Worm (Caenorhabditis elegans) whole organism, L1 larva: ENCODE measurements around the gene ZK596.3.

Source experiments
- C16A3.4 ChIP-seq: fragments of 150-350 bp; optimal IDR thresholded peaks from 2 replicates; lab custom pipeline; 2014; ENCODE audit warnings: missing biosample characterization, missing genetic modification characterization
- F16B12.6 ChIP-seq: fragments of 150-350 bp; optimal IDR thresholded peaks from 2 replicates; lab custom pipeline; 2014; ENCODE audit warnings: missing biosample characterization, missing genetic modification characterization
- blmp-1 ChIP-seq: fragments of 150-350 bp; optimal IDR thresholded peaks from 2 replicates; lab custom pipeline; 2014; ENCODE audit warnings: missing biosample characterization, missing genetic modification characterization
- ceh-63 ChIP-seq: fragments of 200-800 bp; sonication (Bioruptor generic); optimal IDR thresholded peaks from 2 replicates; lab custom pipeline; 2018; ENCODE audit warnings: mild to moderate bottlenecking, missing genetic modification characterization, missing compliant biosample characterization
- ceh-88 ChIP-seq: fragments of 200-800 bp; sonication (Bioruptor generic); IDR thresholded peaks from 2 replicates; pipeline ENCODE4 v1.3.6; 2022; ENCODE audit warnings: missing genetic modification characterization, missing compliant biosample characterization
- ceh-90 ChIP-seq: sonication (generic microtip); optimal IDR thresholded peaks from 2 replicates; lab custom pipeline; 2016; ENCODE audit warnings: missing genetic modification characterization, missing compliant biosample characterization
- dsc-1 ChIP-seq: sonication (generic microtip); optimal IDR thresholded peaks from 2 replicates; lab custom pipeline; 2016; ENCODE audit warnings: mild to moderate bottlenecking, missing genetic modification characterization, missing compliant biosample characterization
- efl-1 ChIP-seq, 4 experiments: fragments of 150-350 bp; optimal IDR thresholded peaks in 3 of 4; peaks in 1 of 4; 1 replicate in 1 of 4; 2 replicates in 3 of 4; lab custom pipeline; 2014; ENCODE audit warnings: missing biosample characterization in 2 of 4, missing genetic modification characterization in 2 of 4, missing genetic modification reagents in 2 of 4
- egl-27 ChIP-seq, 2 experiments: fragments of 150-350 bp in 1 of 2; sonication (generic microtip); optimal IDR thresholded peaks; 3 replicates each; lab custom pipeline; 2017 to 2018; ENCODE audit warnings: missing biosample characterization in 2 of 2, missing genetic modification characterization in 2 of 2, missing genetic modification reagents in 2 of 2
- elt-2 ChIP-seq: sonication (generic microtip); optimal IDR thresholded peaks from 2 replicates; lab custom pipeline; 2016; ENCODE audit warnings: missing genetic modification characterization, mild to moderate bottlenecking, inconsistent platforms, missing compliant biosample characterization, missing genetic modification reagents
- elt-3 ChIP-seq, 6 experiments: fragments of 150-350 bp in 1 of 6; sonication (generic microtip); optimal IDR thresholded peaks; 2 replicates each; lab custom pipeline; 2017 to 2018; ENCODE audit warnings: missing biosample characterization in 6 of 6, missing genetic modification characterization in 6 of 6, inconsistent platforms in 1 of 6
- fkh-10 ChIP-seq: sonication (generic microtip); optimal IDR thresholded peaks from 2 replicates; lab custom pipeline; 2017; ENCODE audit warnings: missing biosample characterization, missing genetic modification reagents, missing genetic modification characterization
- fkh-4 ChIP-seq: sonication (generic microtip); optimal IDR thresholded peaks from 2 replicates; lab custom pipeline; 2016; ENCODE audit warnings: missing compliant biosample characterization, missing genetic modification characterization, borderline replicate concordance
- hlh-17 ChIP-seq: fragments of 200-800 bp; sonication (Bioruptor generic); optimal IDR thresholded peaks from 2 replicates; lab custom pipeline; 2018; ENCODE audit warnings: missing genetic modification characterization, mild to moderate bottlenecking, missing compliant biosample characterization, moderate library complexity, borderline replicate concordance
- irx-1 ChIP-seq: sonication (generic microtip); optimal IDR thresholded peaks from 2 replicates; lab custom pipeline; 2016; ENCODE audit warnings: missing genetic modification characterization, missing compliant biosample characterization
- lin-14 ChIP-seq: fragments of 200-800 bp; sonication (Bioruptor generic); optimal IDR thresholded peaks from 2 replicates; lab custom pipeline; 2018; ENCODE audit warnings: mild to moderate bottlenecking, missing genetic modification characterization, moderate library complexity, missing compliant biosample characterization
- lin-35 ChIP-seq, 2 experiments: fragments of 150-350 bp; optimal IDR thresholded peaks; 2 replicates each; lab custom pipeline; 2014; ENCODE audit warnings: missing biosample characterization in 2 of 2, missing genetic modification characterization in 2 of 2, missing genetic modification reagents in 2 of 2
- lsy-2 ChIP-seq, 2 experiments: fragments of 150-350 bp; optimal IDR thresholded peaks; 2 replicates each; lab custom pipeline; 2014; ENCODE audit warnings: missing biosample characterization in 2 of 2, missing genetic modification characterization in 2 of 2
- nhr-12 ChIP-seq: sonication (generic microtip); optimal IDR thresholded peaks from 2 replicates; lab custom pipeline; 2017; ENCODE audit warnings: missing biosample characterization, missing genetic modification characterization
- nhr-20 ChIP-seq: sonication (generic microtip); optimal IDR thresholded peaks from 2 replicates; lab custom pipeline; 2016; ENCODE audit warnings: mild to moderate bottlenecking, missing genetic modification characterization, missing compliant biosample characterization
- nhr-85 ChIP-seq: sonication (generic microtip); peaks from one replicate; lab custom pipeline; 2016; ENCODE audit warnings: missing genetic modification characterization, inconsistent platforms, missing compliant biosample characterization
- nhr-90 ChIP-seq: sonication (generic microtip); optimal IDR thresholded peaks from 2 replicates; lab custom pipeline; 2016; ENCODE audit warnings: mild to moderate bottlenecking, missing genetic modification characterization, missing compliant biosample characterization; ENCODE audit not compliant: poor library complexity
- pag-3 ChIP-seq: sonication (generic microtip); optimal IDR thresholded peaks from 2 replicates; lab custom pipeline; 2017; ENCODE audit warnings: missing genetic modification characterization, mild to moderate bottlenecking, missing compliant biosample characterization, antibody characterized with exemption, borderline replicate concordance; ENCODE audit not compliant: insufficient read depth
- rnt-1 ChIP-seq: sonication (generic microtip); optimal IDR thresholded peaks from 2 replicates; lab custom pipeline; 2016; ENCODE audit warnings: mild to moderate bottlenecking, missing genetic modification characterization, moderate library complexity, missing compliant biosample characterization
- snu-23 ChIP-seq: sonication (generic microtip); optimal IDR thresholded peaks from 2 replicates; lab custom pipeline; 2016; ENCODE audit warnings: missing genetic modification characterization, missing compliant biosample characterization
- sptf-1 ChIP-seq: fragments of 150-350 bp; optimal IDR thresholded peaks from 2 replicates; lab custom pipeline; 2014; ENCODE audit warnings: missing biosample characterization, missing genetic modification characterization
- tbx-2 ChIP-seq: sonication (generic microtip); optimal IDR thresholded peaks from 2 replicates; lab custom pipeline; 2016; ENCODE audit warnings: missing genetic modification characterization, missing compliant biosample characterization
- unc-86 ChIP-seq: sonication (generic microtip); optimal IDR thresholded peaks from 2 replicates; lab custom pipeline; 2016; ENCODE audit warnings: missing genetic modification characterization, missing compliant biosample characterization
- unc-98 ChIP-seq: fragments of 200-800 bp; sonication (Bioruptor generic); IDR thresholded peaks from 2 replicates; pipeline ENCODE4 v1.3.6; 2022; ENCODE audit warnings: missing genetic modification characterization, missing compliant biosample characterization
- vab-15 ChIP-seq: sonication (generic microtip); optimal IDR thresholded peaks from 2 replicates; lab custom pipeline; 2017; ENCODE audit warnings: missing genotype, mild to moderate bottlenecking, missing genetic modification characterization, missing compliant biosample characterization
- zag-1 ChIP-seq: fragments of 150-350 bp; optimal IDR thresholded peaks from 2 replicates; lab custom pipeline; 2014; ENCODE audit warnings: missing biosample characterization, missing genetic modification characterization

ZK596.3 gene

DNA sequence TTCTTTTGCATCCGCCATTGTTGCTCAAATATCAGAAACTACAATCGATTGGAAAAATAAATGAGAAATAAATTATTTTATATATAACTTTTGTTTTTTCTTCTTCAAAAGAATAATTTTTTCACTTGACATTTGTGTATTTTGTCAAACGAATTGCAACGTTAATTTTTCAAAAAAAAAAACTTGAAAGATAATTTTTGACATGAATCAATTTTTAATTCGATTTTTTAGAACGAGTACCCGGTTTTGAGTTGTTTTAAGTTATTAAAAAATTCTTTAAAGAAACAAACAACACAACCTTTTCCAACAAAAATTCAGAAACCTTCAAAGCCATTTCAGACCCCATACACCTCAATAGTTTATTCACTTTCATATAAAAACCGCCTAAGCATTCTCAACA, 19.9 kb downstream of the ZK596.3 start, which contains the start of gene F13E9.5:
Gene F13E9.5 (minus strand): TSS at position 101 of the 400 bp plus-strand sequence.
- no peak for TF ChIP-seq fkh-4 (tag; lab: Kevin White, UChicago)
- no peak for TF ChIP-seq zag-1 (tag; lab: Kevin White, UChicago)
- no peak for TF ChIP-seq unc-98 (GFP tag; lab: Robert Waterston, UW)
- TF ChIP-seq C16A3.4 (tag; lab: Kevin White, UChicago) = no peak
- TF ChIP-seq ceh-63 (GFP tag; lab: Kevin White, UChicago) = no peak

DNA sequence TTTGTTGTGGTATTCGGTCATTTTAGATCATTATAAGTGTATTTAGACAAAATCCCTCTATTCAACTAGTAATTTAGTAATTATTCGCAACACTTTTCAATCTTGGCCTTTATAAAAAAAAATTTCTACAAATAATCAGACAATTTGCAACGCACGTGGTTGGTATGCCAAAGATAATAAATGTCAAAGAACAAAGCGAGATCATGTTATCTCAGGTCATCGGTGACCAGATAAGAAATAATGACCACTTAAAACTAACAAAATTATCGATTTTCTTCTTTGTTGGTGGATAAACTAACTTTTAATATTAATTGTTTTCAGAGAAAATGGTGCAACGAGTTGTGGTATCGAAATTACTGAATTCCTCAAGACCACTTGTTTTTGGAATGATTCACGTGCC, 23.0 kb downstream of the ZK596.3 start, which contains the start of gene F13E9.13:
Gene F13E9.13 (plus strand): TSS at position 317 of the 400 bp plus-strand sequence.
- no peak for TF ChIP-seq irx-1 (tag; lab: Kevin White, UChicago)
- no peak for TF ChIP-seq nhr-90 (tag; lab: Kevin White, UChicago)
- peak in 1 of 6 experiments; percentile 14 for TF ChIP-seq elt-3 (tag; optimal IDR thresholded peaks at IDR 0.05; lab: Kevin White, UChicago)
- TF ChIP-seq egl-27 (tag; optimal IDR thresholded peaks at IDR 0.05; lab: Kevin White, UChicago) = no peak
- peak; percentile 19 for TF ChIP-seq nhr-20 (tag; lab: Kevin White, UChicago)
- TF ChIP-seq ceh-90 (tag; lab: Kevin White, UChicago) = no peak
- TF ChIP-seq snu-23 (GFP tag; lab: Kevin White, UChicago) = no peak
- TF ChIP-seq elt-2 (tag; lab: Kevin White, UChicago) = peak; percentile 75
- TF ChIP-seq ceh-63 (GFP tag; lab: Kevin White, UChicago) = no peak
- no peak for TF ChIP-seq F16B12.6
- TF ChIP-seq sptf-1 (tag; lab: Kevin White, UChicago) = no peak
- TF ChIP-seq pag-3 = no peak

DNA sequence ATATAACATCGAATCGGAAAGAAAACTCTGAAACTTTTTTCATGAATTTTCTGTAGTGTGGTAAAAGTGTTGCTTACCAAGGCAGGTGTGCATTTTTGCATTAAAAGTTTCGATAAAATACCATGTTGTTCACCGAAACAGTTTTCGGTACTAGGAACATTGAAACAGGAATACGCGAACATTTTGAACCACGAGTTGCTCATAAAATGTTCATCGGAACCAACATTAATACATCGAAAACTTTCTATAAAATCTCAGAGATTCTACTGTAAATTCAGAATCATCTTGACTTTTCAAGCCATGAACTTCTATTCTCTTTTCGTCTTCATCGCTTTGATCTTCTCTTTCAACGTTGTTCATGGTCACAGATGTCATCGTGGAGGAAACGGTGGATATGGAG, 23.9 kb downstream of the ZK596.3 start, which contains the start of gene fipr-15:
Gene fipr-15 (plus strand): TSS at position 301 of the 400 bp plus-strand sequence.
- TF ChIP-seq lsy-2 (tag; optimal IDR thresholded peaks at IDR 0.05; lab: Kevin White, UChicago) (no peak), lin-14 (no peak)

DNA sequence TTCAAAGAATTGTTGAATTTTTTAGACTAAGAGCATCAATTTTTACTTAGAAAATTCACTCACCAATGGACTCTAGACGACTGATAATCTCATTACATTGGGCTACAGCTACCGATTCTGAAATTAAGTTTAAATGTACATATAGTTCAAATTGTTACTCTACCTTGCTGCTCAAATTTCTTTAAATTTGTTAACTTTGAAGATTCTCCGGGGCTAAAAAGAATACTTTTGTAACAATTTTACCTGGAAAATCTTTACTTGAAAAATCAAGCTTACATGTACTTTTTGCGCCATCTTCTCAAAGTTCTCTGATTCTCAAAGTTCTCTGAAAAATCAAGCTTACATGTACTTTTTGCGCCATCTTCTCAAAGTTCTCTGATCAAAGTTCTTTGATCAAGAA, 24.6 kb downstream of the ZK596.3 start, which contains the start of gene sdz-13:
Gene sdz-13 (minus strand): TSS at position 101 of the 400 bp plus-strand sequence.
- no peak for TF ChIP-seq elt-3 (tag; optimal IDR thresholded peaks at IDR 0.05; lab: Kevin White, UChicago)
- no peak for TF ChIP-seq unc-98 (GFP tag; lab: Robert Waterston, UW)
- no peak for TF ChIP-seq elt-2 (tag; lab: Kevin White, UChicago)
- no peak for TF ChIP-seq tbx-2

DNA sequence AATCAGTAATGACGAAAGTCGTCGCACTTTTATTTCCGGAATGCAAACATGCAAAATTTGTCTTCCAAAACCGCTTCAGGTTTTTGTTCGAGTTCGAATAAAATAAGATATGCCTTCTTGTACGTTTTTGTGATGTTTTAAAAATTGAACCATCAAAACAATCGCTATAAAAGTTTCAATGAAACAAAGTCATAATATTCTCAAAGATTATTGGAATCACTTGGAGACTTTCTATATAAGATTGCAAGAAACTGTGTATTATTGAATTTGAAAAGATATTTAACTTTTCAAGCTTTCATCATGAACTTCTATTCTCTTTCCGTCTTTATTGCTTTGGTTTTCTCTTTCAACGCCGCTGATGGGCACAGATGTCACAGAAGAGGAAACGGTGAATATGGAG, 27.3 kb downstream of the ZK596.3 start, which contains the start of gene fipr-14:
Gene fipr-14 (plus strand): TSS at position 301 of the 400 bp plus-strand sequence.
- TF ChIP-seq fkh-10 = no peak
- TF ChIP-seq irx-1 (tag; lab: Kevin White, UChicago) = no peak
- TF ChIP-seq dsc-1 (tag; lab: Kevin White, UChicago) = no peak
- no peak for TF ChIP-seq vab-15 (tag; lab: Kevin White, UChicago)
- no peak for TF ChIP-seq efl-1 (optimal IDR thresholded peaks at IDR 0.05; lab: Kevin White, UChicago)
- no peak for TF ChIP-seq efl-1 (GFP tag; optimal IDR thresholded peaks at IDR 0.05 in 1 of 2; lab: Kevin White, UChicago)
- no peak for TF ChIP-seq pag-3
- no peak for TF ChIP-seq ceh-88 (GFP tag; lab: Robert Waterston, UW)

DNA sequence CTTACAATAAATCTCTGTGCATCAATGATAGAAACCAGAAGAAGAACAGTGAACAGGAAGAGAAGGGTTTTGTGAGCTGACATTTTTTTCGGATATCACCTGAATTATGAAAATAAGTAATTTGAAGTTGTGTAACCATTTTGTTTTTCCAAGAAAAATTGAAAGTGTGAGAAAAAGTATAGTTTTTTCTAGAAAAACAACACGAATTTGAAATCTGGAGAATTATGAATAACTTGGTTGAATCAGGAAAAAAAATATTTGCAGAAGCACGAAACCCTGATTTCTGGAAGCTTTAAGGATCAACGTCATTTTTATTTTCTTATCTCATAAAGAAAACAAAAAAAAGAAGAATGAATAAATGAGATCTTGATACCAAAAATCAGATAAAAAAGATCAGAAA, 29.7 kb downstream of the ZK596.3 start, which contains the start of gene F13E9.12:
Gene F13E9.12 (minus strand): TSS at position 101 of the 400 bp plus-strand sequence.
- TF ChIP-seq egl-27 (tag; optimal IDR thresholded peaks at IDR 0.05; lab: Kevin White, UChicago) (no peak), efl-1 (optimal IDR thresholded peaks at IDR 0.05; lab: Kevin White, UChicago) (no peak), efl-1 (GFP tag; optimal IDR thresholded peaks at IDR 0.05 in 1 of 2; lab: Kevin White, UChicago) (no peak), elt-3 (tag; optimal IDR thresholded peaks at IDR 0.05; lab: Kevin White, UChicago) (no peak), nhr-85 (tag; lab: Kevin White, UChicago) (no peak), lin-35 (GFP tag; optimal IDR thresholded peaks at IDR 0.05; lab: Kevin White, UChicago) (no peak), unc-86 (no peak), snu-23 (GFP tag; lab: Kevin White, UChicago) (no peak), C16A3.4 (tag; lab: Kevin White, UChicago) (no peak), blmp-1 (no peak), hlh-17 (GFP tag; lab: Kevin White, UChicago) (no peak), rnt-1 (tag; lab: Kevin White, UChicago) (no peak), nhr-12 (no peak)
